Worm (Caenorhabditis elegans) whole organism, L4 larva: ENCODE measurements around the gene ccpp-6.
A peak's percentile ranks its signal among the peaks of the same experiment; 100 is the strongest.

Experiments used
- T20F7.1 ChIP-seq: fragments of 200-800 bp; sonication (Bioruptor generic); optimal IDR thresholded peaks from 2 replicates; lab custom pipeline; 2018; ENCODE audit warnings: mild to moderate bottlenecking, missing genetic modification characterization, missing compliant biosample characterization
- T26A8.4 ChIP-seq: fragments of 200-800 bp; sonication (Bioruptor generic); IDR thresholded peaks from 2 replicates; pipeline ENCODE4 v1.3.6; 2022; ENCODE audit warnings: missing genetic modification characterization, missing compliant biosample characterization
- Y105C5A.15 ChIP-seq: fragments of 200-800 bp; sonication (Bioruptor generic); IDR thresholded peaks from 2 replicates; pipeline ENCODE4 v1.3.6; 2022; ENCODE audit warnings: missing genetic modification characterization, missing compliant biosample characterization
- Y75B8A.6 ChIP-seq: fragments of 200-800 bp; sonication (Bioruptor generic); IDR thresholded peaks from 2 replicates; pipeline ENCODE4 v1.3.6; 2022; ENCODE audit warnings: missing genetic modification reagents, missing genetic modification characterization, missing compliant biosample characterization
- aha-1 ChIP-seq: fragments of 150-350 bp; peaks from one replicate; lab custom pipeline; 2014; ENCODE audit warnings: missing biosample characterization, missing genetic modification characterization
- ama-1 ChIP-seq: fragments of 150-350 bp; optimal IDR thresholded peaks from 2 replicates; lab custom pipeline; 2014; ENCODE audit warnings: inconsistent platforms, mixed read lengths
- arid-1 ChIP-seq: fragments of 200-800 bp; sonication (Bioruptor generic); conservative IDR thresholded peaks from 2 replicates; pipeline ENCODE4 v1.3.6; 2022; ENCODE audit warnings: missing genetic modification reagents, missing genetic modification characterization, missing compliant biosample characterization
- attf-4 ChIP-seq: sonication (generic microtip); optimal IDR thresholded peaks from 3 replicates; lab custom pipeline; 2017; ENCODE audit warnings: missing biosample characterization, missing genetic modification characterization
- ceh-28 ChIP-seq: fragments of 150-350 bp; optimal IDR thresholded peaks from 2 replicates; lab custom pipeline; 2014; ENCODE audit warnings: missing biosample characterization, missing genetic modification reagents, missing genetic modification characterization
- ceh-32 ChIP-seq: sonication (generic microtip); optimal IDR thresholded peaks from 2 replicates; lab custom pipeline; 2016; ENCODE audit warnings: mild to moderate bottlenecking, missing genetic modification characterization, missing compliant biosample characterization; ENCODE audit not compliant: poor library complexity
- ceh-62 ChIP-seq: sonication (generic microtip); optimal IDR thresholded peaks from 2 replicates; lab custom pipeline; 2017; ENCODE audit warnings: missing biosample characterization, missing genetic modification characterization
- ces-1 ChIP-seq: fragments of 150-350 bp; sonication (generic microtip); optimal IDR thresholded peaks from 4 replicates; lab custom pipeline; 2014; ENCODE audit warnings: missing biosample characterization, missing genetic modification reagents, missing genetic modification characterization
- cey-2 ChIP-seq: sonication (generic microtip); optimal IDR thresholded peaks from 3 replicates; lab custom pipeline; 2017; ENCODE audit warnings: missing genetic modification characterization, mild to moderate bottlenecking, missing compliant biosample characterization, antibody characterized with exemption, borderline replicate concordance; ENCODE audit not compliant: insufficient read depth
- ctbp-1 ChIP-seq: fragments of 200-800 bp; sonication (Bioruptor generic); IDR thresholded peaks from 2 replicates; pipeline ENCODE4 v1.3.6; 2022; ENCODE audit warnings: missing genetic modification reagents, missing genetic modification characterization, missing compliant biosample characterization
- daf-19 ChIP-seq: fragments of 200-800 bp; sonication (Bioruptor generic); conservative IDR thresholded peaks from 2 replicates; pipeline ENCODE4 v1.3.6; 2022; ENCODE audit warnings: missing genetic modification characterization, missing compliant biosample characterization
- daf-8 ChIP-seq: fragments of 200-800 bp; sonication (Bioruptor generic); IDR thresholded peaks from 2 replicates; pipeline ENCODE4 v1.3.6; 2022; ENCODE audit warnings: missing genetic modification characterization, missing compliant biosample characterization
- duxl-1 ChIP-seq: sonication (generic microtip); optimal IDR thresholded peaks from 2 replicates; lab custom pipeline; 2016; ENCODE audit warnings: mild to moderate bottlenecking, missing genetic modification characterization, moderate library complexity, missing compliant biosample characterization; ENCODE audit not compliant: poor library complexity
- fkh-10 ChIP-seq: fragments of 150-350 bp; optimal IDR thresholded peaks from 2 replicates; lab custom pipeline; 2014; ENCODE audit warnings: missing biosample characterization, missing genetic modification reagents, missing genetic modification characterization
- hif-1 ChIP-seq, 2 experiments: sonication (generic microtip); optimal IDR thresholded peaks; 2 replicates each; lab custom pipeline; 2016 to 2017; ENCODE audit warnings: missing compliant biosample characterization in 2 of 2, missing genetic modification characterization in 2 of 2, missing genetic modification reagents in 2 of 2, missing genotype in 2 of 2, mild to moderate bottlenecking in 1 of 2
- hlh-30 ChIP-seq: sonication (generic microtip); optimal IDR thresholded peaks from 2 replicates; lab custom pipeline; 2017; ENCODE audit warnings: antibody characterized with exemption, mild to moderate bottlenecking, missing genetic modification characterization, missing compliant biosample characterization; ENCODE audit not compliant: insufficient read depth
- lin-13 ChIP-seq: fragments of 150-350 bp; optimal IDR thresholded peaks from 2 replicates; lab custom pipeline; 2014; ENCODE audit warnings: missing biosample characterization, missing genetic modification reagents, missing genetic modification characterization
- lin-39 ChIP-seq: fragments of 150-350 bp; optimal IDR thresholded peaks from 2 replicates; lab custom pipeline; 2014; ENCODE audit warnings: missing biosample characterization, missing genetic modification reagents, missing genetic modification characterization
- lsy-2 ChIP-seq, 2 experiments: fragments of 150-350 bp in 1 of 2; sonication (generic microtip) in 1 of 2; optimal IDR thresholded peaks; 2 replicates each; lab custom pipeline; 2014 to 2017; ENCODE audit warnings: missing biosample characterization in 2 of 2, missing genetic modification characterization in 2 of 2
- madf-5 ChIP-seq, 2 experiments: fragments of 200-800 bp; sonication (Bioruptor generic); IDR thresholded peaks; 2 replicates each; pipeline ENCODE4 v1.3.6; 2022; ENCODE audit warnings: missing compliant biosample characterization in 2 of 2, missing genetic modification characterization in 2 of 2
- mdl-1 ChIP-seq, 2 experiments: fragments of 150-350 bp in 1 of 2; sonication (generic microtip) in 1 of 2; optimal IDR thresholded peaks; 2 replicates each; lab custom pipeline; 2014 to 2017; ENCODE audit warnings: missing biosample characterization in 2 of 2, missing genetic modification characterization in 2 of 2
- mes-2 ChIP-seq: sonication (generic microtip); optimal IDR thresholded peaks from 2 replicates; lab custom pipeline; 2016; ENCODE audit warnings: missing genotype, mild to moderate bottlenecking, missing genetic modification characterization, missing compliant biosample characterization; ENCODE audit not compliant: poor library complexity, severe bottlenecking
- mxl-2 ChIP-seq: fragments of 200-800 bp; sonication (Bioruptor generic); conservative IDR thresholded peaks from 2 replicates; pipeline ENCODE4 v1.3.6; 2022; ENCODE audit warnings: missing genetic modification reagents, missing genetic modification characterization, missing compliant biosample characterization
- nhr-102 ChIP-seq: sonication (generic microtip); optimal IDR thresholded peaks from 2 replicates; lab custom pipeline; 2016; ENCODE audit warnings: mild to moderate bottlenecking, missing genetic modification characterization, moderate library complexity, missing compliant biosample characterization
- nhr-111 ChIP-seq: fragments of 200-800 bp; sonication (Bioruptor generic); optimal IDR thresholded peaks from 2 replicates; lab custom pipeline; 2018; ENCODE audit warnings: mild to moderate bottlenecking, missing genetic modification characterization, missing compliant biosample characterization
- nhr-25 ChIP-seq: sonication (generic microtip); optimal IDR thresholded peaks from 2 replicates; lab custom pipeline; 2017; ENCODE audit warnings: missing genetic modification characterization, mild to moderate bottlenecking, missing compliant biosample characterization, antibody characterized with exemption, moderate library complexity, borderline replicate concordance; ENCODE audit not compliant: insufficient read depth
- nhr-28 ChIP-seq: fragments of 150-350 bp; optimal IDR thresholded peaks from 2 replicates; lab custom pipeline; 2014; ENCODE audit warnings: missing biosample characterization, missing genetic modification characterization
- nhr-6 ChIP-seq: fragments of 150-350 bp; optimal IDR thresholded peaks from 2 replicates; lab custom pipeline; 2014; ENCODE audit warnings: missing biosample characterization, missing genetic modification characterization
- pha-4 ChIP-seq, 2 experiments: fragments of 150-350 bp in 1 of 2; fragments of 200-800 bp in 1 of 2; sonication (Bioruptor generic) in 1 of 2; IDR thresholded peaks in 1 of 2; optimal IDR thresholded peaks in 1 of 2; 2 replicates each; pipeline versions ENCODE4 v1.3.6 to Lab custom; 2014 to 2022; ENCODE audit warnings: missing genetic modification characterization in 2 of 2, missing genetic modification reagents in 2 of 2, missing biosample characterization in 1 of 2, missing compliant biosample characterization in 1 of 2
- rbr-2 ChIP-seq: sonication (generic microtip); optimal IDR thresholded peaks from 2 replicates; lab custom pipeline; 2016; ENCODE audit warnings: missing genotype, missing genetic modification characterization, missing compliant biosample characterization
- saeg-2 ChIP-seq: fragments of 200-800 bp; sonication (Bioruptor generic); IDR thresholded peaks from 2 replicates; pipeline ENCODE4 v1.3.6; 2022; ENCODE audit warnings: missing genetic modification reagents, missing genetic modification characterization, missing compliant biosample characterization
- sdz-12 ChIP-seq: fragments of 200-800 bp; sonication (Bioruptor generic); optimal IDR thresholded peaks from 2 replicates; lab custom pipeline; 2018; ENCODE audit warnings: mild to moderate bottlenecking, missing genetic modification characterization, missing compliant biosample characterization
- skn-1 ChIP-seq: fragments of 150-350 bp; optimal IDR thresholded peaks from 2 replicates; lab custom pipeline; 2014; ENCODE audit warnings: missing biosample characterization, missing genetic modification characterization
- snpc-1.2 ChIP-seq: fragments of 200-800 bp; sonication (Bioruptor generic); IDR thresholded peaks from 2 replicates; pipeline ENCODE4 v1.3.6; 2022; ENCODE audit warnings: missing genetic modification reagents, missing genetic modification characterization, missing compliant biosample characterization
- snpc-4 ChIP-seq: fragments of 150-350 bp; optimal IDR thresholded peaks from 2 replicates; lab custom pipeline; 2014; ENCODE audit warnings: missing biosample characterization, missing genetic modification characterization
- spr-1 ChIP-seq: sonication (generic microtip); optimal IDR thresholded peaks from 2 replicates; lab custom pipeline; 2016; ENCODE audit warnings: mild to moderate bottlenecking, missing genetic modification characterization, missing compliant biosample characterization
- tra-1 ChIP-seq: fragments of 200-800 bp; sonication (Bioruptor generic); IDR thresholded peaks from 2 replicates; pipeline ENCODE4 v1.3.6; 2022; ENCODE audit warnings: missing genetic modification reagents, missing genetic modification characterization, missing compliant biosample characterization
- unc-130 ChIP-seq: sonication (generic microtip); optimal IDR thresholded peaks from 2 replicates; lab custom pipeline; 2016; ENCODE audit warnings: missing genetic modification reagents, missing genetic modification characterization, missing compliant biosample characterization
- vab-7 ChIP-seq: fragments of 200-800 bp; sonication (Bioruptor generic); IDR thresholded peaks from 2 replicates; pipeline ENCODE4 v1.3.6; 2022; ENCODE audit warnings: missing genetic modification reagents, missing genetic modification characterization, missing compliant biosample characterization
- zag-1 ChIP-seq: fragments of 150-350 bp; optimal IDR thresholded peaks from 2 replicates; lab custom pipeline; 2014; ENCODE audit warnings: missing biosample characterization, missing genetic modification characterization
- zfp-2 ChIP-seq: sonication (generic microtip); optimal IDR thresholded peaks from 2 replicates; lab custom pipeline; 2016; ENCODE audit warnings: mild to moderate bottlenecking, missing genetic modification characterization, missing compliant biosample characterization
- zfp-3 ChIP-seq: fragments of 200-800 bp; sonication (Bioruptor generic); conservative IDR thresholded peaks from 2 replicates; pipeline ENCODE4 v1.3.6; 2022; ENCODE audit warnings: missing genetic modification reagents, missing genetic modification characterization, missing compliant biosample characterization
- zip-11 ChIP-seq: fragments of 200-800 bp; sonication (Bioruptor generic); IDR thresholded peaks from 2 replicates; pipeline ENCODE4 v1.3.6; 2022; ENCODE audit warnings: missing genetic modification characterization, missing compliant biosample characterization
- zip-2 ChIP-seq: fragments of 150-350 bp; optimal IDR thresholded peaks from 2 replicates; lab custom pipeline; 2014; ENCODE audit warnings: missing biosample characterization, missing genetic modification characterization
- ztf-11 ChIP-seq: fragments of 150-350 bp; optimal IDR thresholded peaks from 2 replicates; lab custom pipeline; 2014; ENCODE audit warnings: missing biosample characterization, missing genetic modification characterization
- ztf-7 ChIP-seq: fragments of 150-350 bp; optimal IDR thresholded peaks from 2 replicates; lab custom pipeline; 2014; ENCODE audit warnings: missing biosample characterization, missing genetic modification characterization

The ccpp-6 gene

DNA sequence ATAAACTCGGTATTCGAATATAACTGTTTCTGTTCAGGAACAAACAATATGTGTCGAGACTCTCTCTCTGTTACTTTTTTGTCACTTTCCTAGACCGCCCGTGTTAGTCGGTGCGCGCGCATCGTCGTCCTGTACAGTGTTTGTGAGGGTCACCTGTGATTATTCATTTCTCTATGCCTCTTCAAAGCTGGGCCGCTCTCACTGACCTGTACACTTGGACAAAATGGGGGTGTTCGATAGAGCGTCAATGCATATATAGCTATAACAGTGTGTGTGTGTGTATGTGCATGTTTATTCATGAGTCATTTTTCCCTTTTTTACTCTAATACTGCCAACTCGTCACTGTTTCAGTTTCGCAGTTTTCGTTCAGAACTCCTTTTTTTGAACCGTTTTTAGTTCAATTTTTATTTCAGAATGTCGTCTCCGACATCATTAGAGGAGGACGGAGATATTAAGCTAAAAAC is 7.5 kb downstream of the ccpp-6 start, which contains the start of gene pkc-3 (continued):
- TF ChIP-seq cey-2 (tag; lab: Kevin White, UChicago), result no peak
- TF ChIP-seq Y105C5A.15, result no peak
- TF ChIP-seq ztf-11 (tag; lab: Kevin White, UChicago), result no peak
- TF ChIP-seq aha-1 (tag; lab: Kevin White, UChicago), result peak; percentile 99
- TF ChIP-seq nhr-25 (tag; lab: Kevin White, UChicago), result peak; percentile 95
- TF ChIP-seq mdl-1 (tag; optimal IDR thresholded peaks at IDR 0.05; lab: Kevin White, UChicago), result peak; percentile 7 to 47
- TF ChIP-seq duxl-1 (tag; lab: Kevin White, UChicago), result peak; percentile 50
- TF ChIP-seq ztf-7, result no peak
- TF ChIP-seq lsy-2 (tag; optimal IDR thresholded peaks at IDR 0.05; lab: Kevin White, UChicago), result peak; percentile 40 to 74
- no peak for TF ChIP-seq attf-4 (tag; lab: Kevin White, UChicago)
- TF ChIP-seq zip-2 (tag; lab: Kevin White, UChicago), result no peak
- TF ChIP-seq vab-7 (GFP tag; lab: Robert Waterston, UW), result no peak
- TF ChIP-seq ama-1, result peak; percentile 70
- no peak for TF ChIP-seq nhr-111 (GFP tag; lab: Kevin White, UChicago)
- TF ChIP-seq fkh-10, result no peak
- TF ChIP-seq daf-8 (GFP tag; lab: Robert Waterston, UW), result no peak
- TF ChIP-seq spr-1, result peak; percentile 51
- peak; percentile 54 for TF ChIP-seq lin-13 (GFP tag; lab: Kevin White, UChicago)
- TF ChIP-seq lin-39, result no peak
- no peak for TF ChIP-seq ceh-32 (tag; lab: Kevin White, UChicago)
- TF ChIP-seq zag-1, result no peak
- no peak for TF ChIP-seq daf-19 (GFP tag; lab: Robert Waterston, UW)
- TF ChIP-seq madf-5 (GFP tag; IDR thresholded peaks at IDR 0.05; lab: Robert Waterston, UW), result no peak
- TF ChIP-seq hif-1 (tag; optimal IDR thresholded peaks at IDR 0.05; lab: Kevin White, UChicago), result peak; percentile 22
- no peak for TF ChIP-seq ces-1 (GFP tag; lab: Kevin White, UChicago)
- peak; percentile 15 for TF ChIP-seq unc-130
- peak; percentile 78 for TF ChIP-seq T26A8.4
- no peak for TF ChIP-seq zfp-2 (tag; lab: Kevin White, UChicago)
- TF ChIP-seq ceh-28 (tag; lab: Kevin White, UChicago), result no peak
- no peak for TF ChIP-seq zip-11 (GFP tag; lab: Robert Waterston, UW)
- no peak for TF ChIP-seq snpc-4 (tag; lab: Kevin White, UChicago)
- TF ChIP-seq ctbp-1 (GFP tag; lab: Robert Waterston, UW), result no peak
- 0 out of 2 replicates have a peak, but pooled peaks have one; percentile 25 for TF ChIP-seq arid-1 (GFP tag; lab: Robert Waterston, UW)
- TF ChIP-seq rbr-2, result peak; percentile 46
- peak; percentile 93 for TF ChIP-seq nhr-28 (tag; lab: Kevin White, UChicago)
- no peak for TF ChIP-seq ceh-62 (tag; lab: Kevin White, UChicago)
- TF ChIP-seq saeg-2 (GFP tag; lab: Robert Waterston, UW), result no peak
- TF ChIP-seq hlh-30, result peak; percentile 83
- TF ChIP-seq skn-1, result no peak
- peak; percentile 39; the same call in 1 of the 2 replicates for TF ChIP-seq pha-4 (GFP tag; IDR thresholded peaks at IDR 0.05; lab: Robert Waterston, UW)
- peak; percentile 68 for TF ChIP-seq pha-4 (tag; optimal IDR thresholded peaks at IDR 0.05; lab: Kevin White, UChicago)
- TF ChIP-seq mes-2 (tag; lab: Kevin White, UChicago), result peak; percentile 67
- TF ChIP-seq Y75B8A.6 (GFP tag; lab: Robert Waterston, UW), result 0 out of 2 replicates have a peak, but pooled peaks have one; percentile 27
- no peak for TF ChIP-seq sdz-12 (GFP tag; lab: Kevin White, UChicago)
- peak; percentile 76 for TF ChIP-seq T20F7.1 (GFP tag; lab: Kevin White, UChicago)
- TF ChIP-seq zfp-3 (GFP tag; lab: Robert Waterston, UW), result peak; percentile 61; the same call in 1 of the 2 replicates
- TF ChIP-seq snpc-1.2 (GFP tag; lab: Robert Waterston, UW), result peak; percentile 58; the same call in 1 of the 2 replicates
- TF ChIP-seq tra-1 (GFP tag; lab: Robert Waterston, UW), result no peak
- peak; percentile 59 for TF ChIP-seq nhr-102 (tag; lab: Kevin White, UChicago)
- no peak for TF ChIP-seq mxl-2 (GFP tag; lab: Robert Waterston, UW)
- TF ChIP-seq nhr-6 (tag; lab: Kevin White, UChicago), result peak; percentile 93
